Worm (Caenorhabditis elegans) whole organism, L1 larva: ENCODE measurements around the gene srw-1.

Source experiments
- blmp-1 ChIP-seq: fragments of 150-350 bp; optimal IDR thresholded peaks from 2 replicates; lab custom pipeline; 2014; ENCODE audit warnings: missing biosample characterization, missing genetic modification characterization
- grh-1 ChIP-seq: fragments of 200-800 bp; sonication (Bioruptor generic); IDR thresholded peaks from 2 replicates; pipeline ENCODE4 v1.3.6; 2022; ENCODE audit warnings: missing genetic modification reagents, missing genetic modification characterization, missing compliant biosample characterization
- lin-13 ChIP-seq: fragments of 150-350 bp; optimal IDR thresholded peaks from 2 replicates; lab custom pipeline; 2014; ENCODE audit warnings: missing biosample characterization, missing genetic modification reagents, missing genetic modification characterization
- lin-39 ChIP-seq: fragments of 150-350 bp; optimal IDR thresholded peaks from 2 replicates; lab custom pipeline; 2014; ENCODE audit warnings: missing biosample characterization, missing genetic modification reagents, missing genetic modification characterization
- mdl-1 ChIP-seq, 2 experiments: fragments of 150-350 bp; optimal IDR thresholded peaks; 2 replicates each; lab custom pipeline; 2014 to 2017; ENCODE audit warnings: missing biosample characterization in 2 of 2, missing genetic modification characterization in 2 of 2, inconsistent platforms in 1 of 2
- nhr-11 ChIP-seq: fragments of 150-350 bp; optimal IDR thresholded peaks from 2 replicates; lab custom pipeline; 2014; ENCODE audit warnings: missing biosample characterization, missing genetic modification characterization
- rnt-1 ChIP-seq: sonication (generic microtip); optimal IDR thresholded peaks from 2 replicates; lab custom pipeline; 2016; ENCODE audit warnings: mild to moderate bottlenecking, missing genetic modification characterization, moderate library complexity, missing compliant biosample characterization
- snu-23 ChIP-seq: sonication (generic microtip); optimal IDR thresholded peaks from 2 replicates; lab custom pipeline; 2016; ENCODE audit warnings: missing genetic modification characterization, missing compliant biosample characterization
- sptf-1 ChIP-seq: fragments of 150-350 bp; optimal IDR thresholded peaks from 2 replicates; lab custom pipeline; 2014; ENCODE audit warnings: missing biosample characterization, missing genetic modification characterization
- unc-130 ChIP-seq: fragments of 150-350 bp; optimal IDR thresholded peaks from 2 replicates; lab custom pipeline; 2017; ENCODE audit warnings: missing biosample characterization, missing genetic modification characterization, inconsistent platforms

- TF ChIP-seq unc-130 (no peak), lin-13 (no peak), sptf-1 (tag; lab: Kevin White, UChicago) (no peak), blmp-1 (no peak), lin-39 (tag; lab: Kevin White, UChicago) (no peak), mdl-1 (tag; optimal IDR thresholded peaks at IDR 0.05; lab: Kevin White, UChicago) (no peak), nhr-11 (tag; lab: Kevin White, UChicago) (no peak), snu-23 (GFP tag; lab: Kevin White, UChicago) (no peak), grh-1 (GFP tag; lab: Robert Waterston, UW) (no peak), rnt-1 (tag; lab: Kevin White, UChicago) (no peak)
These were observed 41.6 kb upstream of the srw-1 start for ce11 chrV:15156504-15156903.
